Fruit fly (Drosophila melanogaster): ENCODE results near the gene Rhau.

The Rhau gene

DNA sequence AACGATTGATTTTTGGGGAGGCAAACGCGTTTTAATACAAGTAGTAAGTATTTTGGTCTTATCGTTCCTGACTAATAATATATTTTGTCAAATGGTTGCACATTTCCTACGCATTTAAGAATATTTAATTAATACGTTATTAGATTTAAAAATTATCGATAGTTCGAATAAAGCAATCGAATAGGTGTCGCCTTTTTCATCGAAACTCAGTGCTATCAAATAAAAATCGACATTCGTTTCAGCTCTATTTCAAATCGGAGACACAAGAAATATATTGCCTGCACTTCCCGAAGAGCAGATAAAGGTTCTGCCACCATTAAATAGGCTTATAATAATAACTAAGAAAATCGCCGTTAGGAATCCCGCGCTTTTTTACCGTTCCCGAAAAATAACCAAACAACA is 23.1 kb downstream of the Rhau start (continued):
- TF ChIP-seq CG16813 (GFP tag; IDR thresholded peaks at IDR 0.05; ENCODE audit: partially characterized antibody) (peak; percentile 63; the same call in 2 of the 3 replicates), hbn (GFP tag; IDR thresholded peaks at IDR 0.05; ENCODE audit: partially characterized antibody) (peak; percentile 42; the same call in 1 of the 2 replicates), MESR4 (GFP tag; optimal IDR thresholded peaks at IDR 0.05) (peak; percentile 50), stwl (tag; optimal IDR thresholded peaks at IDR 0.05) (peak; percentile 34), Hsf (GFP tag; optimal IDR thresholded peaks at IDR 0.05) (no peak), dm (GFP tag; optimal IDR thresholded peaks at IDR 0.05) (no peak), CG17186 (GFP tag; optimal IDR thresholded peaks at IDR 0.05) (no peak), bbx (GFP tag; IDR thresholded peaks at IDR 0.05; ENCODE audit: partially characterized antibody) (peak; percentile 58; the same call in 1 of the 2 replicates), Opbp (GFP tag; IDR thresholded peaks at IDR 0.05; ENCODE audit: partially characterized antibody) (peak; percentile 50; the same call in 2 of the 3 replicates), HLH4C (GFP tag; IDR thresholded peaks at IDR 0.05; ENCODE audit: partially characterized antibody) (peak; percentile 81), CG4617 (GFP tag; optimal IDR thresholded peaks at IDR 0.05; ENCODE audit: borderline replicate concordance) (peak; percentile 52), CG16863 (GFP tag; optimal IDR thresholded peaks at IDR 0.05) (no peak), tll (GFP tag; optimal IDR thresholded peaks at IDR 0.05) (no peak), ato (GFP tag; IDR thresholded peaks at IDR 0.05; ENCODE audit: partially characterized antibody) (0 out of 2 replicates have a peak, but pooled peaks have one; percentile 47), CG6791 (GFP tag; IDR thresholded peaks at IDR 0.05; ENCODE audit: partially characterized antibody) (peak; percentile 72; the same call in 2 of the 3 replicates), CG5245 (GFP tag; optimal IDR thresholded peaks at IDR 0.05) (no peak), sna (GFP tag; IDR thresholded peaks at IDR 0.05; ENCODE audit: partially characterized antibody) (0 out of 2 replicates have a peak, but pooled peaks have one; percentile 38), CG11560 (tag; IDR thresholded peaks at IDR 0.05) (peak; percentile 97), CG31365 (tag; optimal IDR thresholded peaks at IDR 0.05) (no peak), CG34224 (GFP tag; IDR thresholded peaks at IDR 0.05; ENCODE audit: partially characterized antibody) (peak; percentile 55; the same call in 2 of the 3 replicates), Bgb (GFP tag; IDR thresholded peaks at IDR 0.05; ENCODE audit: partially characterized antibody) (peak; percentile 66), CG8765 (GFP tag; IDR thresholded peaks at IDR 0.05) (no peak), nerfin-2 (GFP tag; IDR thresholded peaks at IDR 0.05; ENCODE audit: partially characterized antibody) (peak; percentile 28; the same call in 1 of the 2 replicates), CG14860 (GFP tag; IDR thresholded peaks at IDR 0.05; ENCODE audit: partially characterized antibody) (peak; percentile 73), Dip2 (GFP tag; IDR thresholded peaks at IDR 0.05) (no peak), Dp (GFP tag; optimal IDR thresholded peaks at IDR 0.05) (peak; percentile 52), CG42726 (GFP tag; IDR thresholded peaks at IDR 0.05; ENCODE audit: partially characterized antibody) (peak; percentile 56; the same call in 1 of the 2 replicates), sens (GFP tag) (peak; percentile 61), Dll (GFP tag; IDR thresholded peaks at IDR 0.05; ENCODE audit: partially characterized antibody) (peak; percentile 79), Dref (GFP tag; IDR thresholded peaks at IDR 0.05) (peak; percentile 80), prd (optimal IDR thresholded peaks at IDR 0.05) (no peak), prd (GFP tag; IDR thresholded peaks at IDR 0.05) (no peak), wor (GFP tag; IDR thresholded peaks at IDR 0.05) (no peak), hb (GFP tag; IDR thresholded peaks at IDR 0.05; ENCODE audit: partially characterized antibody) (peak; percentile 69; the same call in 2 of the 3 replicates), Sry-δ (GFP tag; optimal IDR thresholded peaks at IDR 0.05) (peak; percentile 67), Max (GFP tag; optimal IDR thresholded peaks at IDR 0.05) (no peak), unc-4 (GFP tag; IDR thresholded peaks at IDR 0.05; ENCODE audit: partially characterized antibody) (peak; percentile 59), nerfin-1 (tag; optimal IDR thresholded peaks at IDR 0.05) (no peak), CG11504 (tag; optimal IDR thresholded peaks at IDR 0.05) (no peak), Doc3 (GFP tag; IDR thresholded peaks at IDR 0.05; ENCODE audit: partially characterized antibody) (peak; percentile 51; the same call in 2 of the 3 replicates), amos (GFP tag; IDR thresholded peaks at IDR 0.05; ENCODE audit: partially characterized antibody) (peak; percentile 58), CG7963 (GFP tag; IDR thresholded peaks at IDR 0.05; ENCODE audit: partially characterized antibody) (peak; percentile 51; the same call in 1 of the 3 replicates), CG11085 (GFP tag; IDR thresholded peaks at IDR 0.05) (no peak), Bteb2 (GFP tag; optimal IDR thresholded peaks at IDR 0.05) (no peak), CG6683 (GFP tag; optimal IDR thresholded peaks at IDR 0.05) (no peak), CG9437 (GFP tag; optimal IDR thresholded peaks at IDR 0.05) (no peak), CG13287 (GFP tag; IDR thresholded peaks at IDR 0.05; ENCODE audit: partially characterized antibody) (peak; percentile 67)

All from whole organism, embryonic.